Worm (Caenorhabditis elegans): ENCODE data around the gene C18H7.12.

The C18H7.12 gene

DNA sequence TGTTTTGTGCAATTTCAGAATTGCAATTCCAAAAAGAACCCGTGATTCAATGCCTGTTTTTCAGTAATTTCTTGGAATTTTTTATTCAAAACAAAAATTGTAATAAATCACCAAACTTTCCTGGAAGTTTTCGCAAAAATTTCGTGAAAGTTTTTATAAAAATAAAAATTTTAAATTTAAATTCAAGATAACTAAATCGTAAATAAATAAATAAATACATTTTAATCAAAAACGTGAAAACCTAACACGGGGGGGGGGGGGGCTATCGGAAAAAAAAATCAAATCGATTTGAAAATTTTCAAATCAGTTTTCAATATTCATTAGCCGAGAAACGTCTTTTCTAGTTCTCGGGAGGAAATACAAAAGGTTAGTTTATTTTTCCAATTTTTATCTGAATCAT, 5.4 kb upstream of the C18H7.12 start, which contains the start of gene C18H7.4:
TSS of gene C18H7.4 (plus strand) at position 301 of the 400 bp plus-strand sequence.
- no peak for TF ChIP-seq F13H6.1 (tag; optimal IDR thresholded peaks at IDR 0.05)
- no peak for TF ChIP-seq che-1 (tag; optimal IDR thresholded peaks at IDR 0.05)
- TF ChIP-seq K09A11.1 (tag; optimal IDR thresholded peaks at IDR 0.05; ENCODE audit: insufficient read depth), result no peak
- no peak for TF ChIP-seq unc-55 (GFP tag; optimal IDR thresholded peaks at IDR 0.05)
- no peak for TF ChIP-seq ceh-34 (tag; optimal IDR thresholded peaks at IDR 0.05)
- TF ChIP-seq rnt-1 (tag; optimal IDR thresholded peaks at IDR 0.05), result no peak
- TF ChIP-seq hlh-8 (tag; optimal IDR thresholded peaks at IDR 0.05), result no peak
- no peak for TF ChIP-seq hlh-6 (tag; optimal IDR thresholded peaks at IDR 0.05)
- TF ChIP-seq nhr-232 (tag; optimal IDR thresholded peaks at IDR 0.05), result no peak
- TF ChIP-seq mec-3 (tag; optimal IDR thresholded peaks at IDR 0.05; ENCODE audit: borderline replicate concordance), result no peak
- TF ChIP-seq ref-2 (tag; optimal IDR thresholded peaks at IDR 0.05), result no peak
- TF ChIP-seq ceh-30 (tag; optimal IDR thresholded peaks at IDR 0.05), result no peak
- no peak for TF ChIP-seq ceh-9 (tag; optimal IDR thresholded peaks at IDR 0.05)
- TF ChIP-seq unc-3 (GFP tag; conservative IDR thresholded peaks at IDR 0.05), result no peak
- no peak for TF ChIP-seq unc-3 (tag; optimal IDR thresholded peaks at IDR 0.05)
- no peak for TF ChIP-seq ceh-2 (tag; optimal IDR thresholded peaks at IDR 0.05)
- no peak for TF ChIP-seq ama-1 (optimal IDR thresholded peaks at IDR 0.05)
- no peak for TF ChIP-seq pha-4 (tag; optimal IDR thresholded peaks at IDR 0.05)
- TF ChIP-seq ceh-24 (tag; optimal IDR thresholded peaks at IDR 0.05), result no peak
- no peak for TF ChIP-seq ceh-48 (tag; optimal IDR thresholded peaks at IDR 0.05)
- no peak for TF ChIP-seq hlh-30 (tag; optimal IDR thresholded peaks at IDR 0.05; ENCODE audit: insufficient read depth)

DNA sequence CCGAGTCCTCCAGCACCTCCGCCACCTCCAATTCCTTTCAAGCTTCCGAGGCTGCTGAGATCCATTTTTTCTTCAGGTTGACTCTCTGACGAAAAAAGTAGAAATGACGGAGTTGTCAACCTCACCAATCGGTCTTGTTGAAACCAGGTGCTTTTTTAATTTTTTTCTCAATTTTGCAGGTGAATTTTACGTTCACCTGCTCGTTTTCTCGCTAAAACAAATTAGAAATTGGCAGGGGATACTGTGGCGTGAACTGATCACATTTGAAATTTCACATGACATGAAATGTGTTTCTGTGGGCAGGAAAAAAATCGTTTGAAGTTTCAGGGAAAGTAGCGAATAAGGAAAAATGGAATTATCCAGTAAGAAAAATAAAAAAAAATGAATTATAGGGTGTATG, 4.8 kb upstream of the C18H7.12 start, which contains the start of gene C18H7.6:
TSS of gene C18H7.6 (minus strand) at position 104 of the 400 bp plus-strand sequence.
- TF ChIP-seq unc-3 (GFP tag; conservative IDR thresholded peaks at IDR 0.05), result no peak
- no peak for TF ChIP-seq unc-3 (tag; optimal IDR thresholded peaks at IDR 0.05)

DNA sequence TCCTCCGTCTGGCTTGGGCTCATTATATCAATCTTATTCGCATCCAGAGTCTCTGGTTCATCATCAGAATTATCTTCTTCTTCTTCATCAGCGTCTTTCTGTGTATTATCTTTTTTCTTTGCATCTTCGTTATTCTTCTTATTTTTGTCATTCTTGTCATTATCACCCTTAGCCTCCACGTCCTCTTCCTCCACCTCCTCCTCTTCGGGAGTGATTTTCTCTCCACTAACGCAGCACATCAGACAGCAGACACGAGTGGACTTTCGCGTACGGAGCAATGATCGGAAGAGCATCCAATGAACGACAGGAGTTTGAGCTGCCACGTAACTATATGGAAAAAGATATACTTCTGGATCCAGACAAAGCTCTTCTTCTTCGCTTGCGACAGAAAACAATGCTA, 3.6 kb downstream of the C18H7.12 start:
- TF ChIP-seq ceh-31 (tag; optimal IDR thresholded peaks at IDR 0.05), result no peak
- TF ChIP-seq ceh-9 (tag; optimal IDR thresholded peaks at IDR 0.05), result no peak
- no peak for TF ChIP-seq tbx-7 (tag; optimal IDR thresholded peaks at IDR 0.05)
- TF ChIP-seq hlh-15 (tag; optimal IDR thresholded peaks at IDR 0.05), result no peak
- no peak for TF ChIP-seq ztf-16 (tag; optimal IDR thresholded peaks at IDR 0.05)
- TF ChIP-seq elt-2 (tag; optimal IDR thresholded peaks at IDR 0.05), result no peak
- no peak for TF ChIP-seq pax-1 (tag; optimal IDR thresholded peaks at IDR 0.05)
- no peak for TF ChIP-seq pha-2 (tag; optimal IDR thresholded peaks at IDR 0.05)
- no peak for TF ChIP-seq sox-2 (GFP tag; IDR thresholded peaks at IDR 0.05)
- TF ChIP-seq ama-1 (optimal IDR thresholded peaks at IDR 0.05), result no peak
- no peak for TF ChIP-seq hlh-8 (tag; optimal IDR thresholded peaks at IDR 0.05)

ce11 chrIV:582130-582529, 5.5 kb downstream of the C18H7.12 start, which contains the start of gene F56A11.6:
Gene F56A11.6 (minus strand): TSS chrIV:582230.
- TF ChIP-seq T23F11.4 (GFP tag; optimal IDR thresholded peaks at IDR 0.05) (no peak), elt-4 (tag; optimal IDR thresholded peaks at IDR 0.05) (no peak), rnt-1 (tag; optimal IDR thresholded peaks at IDR 0.05) (no peak), lim-6 (tag; optimal IDR thresholded peaks at IDR 0.05) (no peak)

- TF ChIP-seq ceh-14 (tag; optimal IDR thresholded peaks at IDR 0.05), result no peak
- TF ChIP-seq zip-5 (tag; optimal IDR thresholded peaks at IDR 0.05), result no peak
- TF ChIP-seq pqm-1 (tag; optimal IDR thresholded peaks at IDR 0.05), result no peak
- no peak for TF ChIP-seq hlh-8 (tag; optimal IDR thresholded peaks at IDR 0.05)
- no peak for TF ChIP-seq unc-86 (tag; optimal IDR thresholded peaks at IDR 0.05)
- no peak for TF ChIP-seq ref-2 (tag; optimal IDR thresholded peaks at IDR 0.05)
- TF ChIP-seq rnt-1 (tag; optimal IDR thresholded peaks at IDR 0.05), result no peak
- no peak for TF ChIP-seq sox-4 (tag; optimal IDR thresholded peaks at IDR 0.05)
- no peak for TF ChIP-seq tbx-7 (tag; optimal IDR thresholded peaks at IDR 0.05)
- TF ChIP-seq fkh-10 (GFP tag; optimal IDR thresholded peaks at IDR 0.05), result no peak
- no peak for TF ChIP-seq ceh-18 (tag; optimal IDR thresholded peaks at IDR 0.05)
- no peak for TF ChIP-seq ahr-1 (tag; optimal IDR thresholded peaks at IDR 0.05)
- no peak for TF ChIP-seq madf-2 (tag; optimal IDR thresholded peaks at IDR 0.05)
- no peak for TF ChIP-seq ceh-31 (tag; optimal IDR thresholded peaks at IDR 0.05)
These were observed 7.1 kb downstream of the C18H7.12 start for ce11 chrIV:580512-580911.
